Worm (Caenorhabditis elegans): ENCODE measurements around the gene Y79H2A.2.

- TF ChIP-seq nhr-20 (tag; optimal IDR thresholded peaks at IDR 0.05) (no peak), alr-1 (tag; optimal IDR thresholded peaks at IDR 0.05; ENCODE audit: borderline replicate concordance) (no peak)
Measured at ce11 chrIII:11999543-11999942, 31.0 kb downstream of the Y79H2A.2 start.
